Worm (Caenorhabditis elegans) whole organism, young adult: ENCODE measurements around the gene myo-3.

Experiments used
- B0035.1 ChIP-seq: sonication (generic microtip); optimal IDR thresholded peaks from 2 replicates; lab custom pipeline; 2016; ENCODE audit warnings: missing genetic modification characterization, mild to moderate bottlenecking, missing compliant biosample characterization, missing genotype, missing genetic modification reagents
- F10E7.11 ChIP-seq: sonication (generic microtip); optimal IDR thresholded peaks from 2 replicates; lab custom pipeline; 2017; ENCODE audit warnings: mild to moderate bottlenecking, missing genetic modification characterization, moderate library complexity, missing compliant biosample characterization
- F49E8.2 ChIP-seq: sonication (generic microtip); optimal IDR thresholded peaks from 3 replicates; lab custom pipeline; 2017; ENCODE audit warnings: missing genetic modification characterization, mild to moderate bottlenecking, missing compliant biosample characterization, antibody characterized with exemption, moderate library complexity; ENCODE audit not compliant: insufficient read depth
- F57C9.4 ChIP-seq: sonication (generic microtip); optimal IDR thresholded peaks from 2 replicates; lab custom pipeline; 2017; ENCODE audit warnings: mild to moderate bottlenecking, missing genetic modification characterization, missing compliant biosample characterization
- K11D2.4 ChIP-seq: fragments of 200-800 bp; sonication (Bioruptor generic); IDR thresholded peaks from 2 replicates; pipeline ENCODE4 v1.3.6; 2022; ENCODE audit warnings: missing genetic modification reagents, missing genetic modification characterization, missing compliant biosample characterization
- K12H6.12 ChIP-seq: fragments of 200-800 bp; sonication (Bioruptor generic); optimal IDR thresholded peaks from 2 replicates; lab custom pipeline; 2018; ENCODE audit warnings: mild to moderate bottlenecking, missing genetic modification characterization, missing compliant biosample characterization
- T07F8.4 ChIP-seq: sonication (generic microtip); optimal IDR thresholded peaks from 2 replicates; lab custom pipeline; 2016; ENCODE audit warnings: mild to moderate bottlenecking, missing genetic modification characterization, moderate library complexity, missing compliant biosample characterization
- ZK185.1 ChIP-seq: sonication (generic microtip); optimal IDR thresholded peaks from 2 replicates; lab custom pipeline; 2016; ENCODE audit warnings: mild to moderate bottlenecking, missing genetic modification characterization, missing compliant biosample characterization; ENCODE audit not compliant: poor library complexity, severe bottlenecking
- aptf-2 ChIP-seq: fragments of 200-800 bp; sonication (Bioruptor generic); conservative IDR thresholded peaks from 2 replicates; pipeline ENCODE4 v1.3.6; 2022; ENCODE audit warnings: missing genetic modification reagents, missing genetic modification characterization, missing compliant biosample characterization
- bed-1 ChIP-seq: fragments of 200-800 bp; sonication (Bioruptor generic); IDR thresholded peaks from 2 replicates; pipeline ENCODE4 v1.3.6; 2022; ENCODE audit warnings: missing genetic modification reagents, missing genetic modification characterization, missing compliant biosample characterization
- ccch-3 ChIP-seq: fragments of 200-800 bp; sonication (Bioruptor generic); optimal IDR thresholded peaks from 2 replicates; lab custom pipeline; 2018; ENCODE audit warnings: mild to moderate bottlenecking, missing genetic modification characterization, missing compliant biosample characterization
- die-1 ChIP-seq: sonication (generic microtip); optimal IDR thresholded peaks from 2 replicates; lab custom pipeline; 2016; ENCODE audit warnings: missing genotype, mild to moderate bottlenecking, missing genetic modification characterization, missing compliant biosample characterization
- dpl-1 ChIP-seq: fragments of 150-350 bp; optimal IDR thresholded peaks from 2 replicates; lab custom pipeline; 2014; ENCODE audit warnings: missing biosample characterization, missing genetic modification reagents, missing genetic modification characterization
- efl-1 ChIP-seq: fragments of 150-350 bp; optimal IDR thresholded peaks from 2 replicates; lab custom pipeline; 2014; ENCODE audit warnings: missing biosample characterization, missing genetic modification reagents, missing genetic modification characterization
- egrh-3 ChIP-seq: fragments of 200-800 bp; sonication (Bioruptor generic); IDR thresholded peaks from 2 replicates; pipeline ENCODE4 v1.3.6; 2022; ENCODE audit warnings: missing genetic modification reagents, missing genetic modification characterization, missing compliant biosample characterization
- ekl-4 ChIP-seq: fragments of 200-800 bp; sonication (Bioruptor generic); IDR thresholded peaks from 2 replicates; pipeline ENCODE4 v1.3.6; 2022; ENCODE audit warnings: missing genetic modification reagents, missing genetic modification characterization, missing compliant biosample characterization
- ets-4 ChIP-seq: fragments of 200-800 bp; sonication (Bioruptor generic); optimal IDR thresholded peaks from 2 replicates; lab custom pipeline; 2018; ENCODE audit warnings: mild to moderate bottlenecking, missing genetic modification characterization, missing compliant biosample characterization
- fkh-3 ChIP-seq: sonication (generic microtip); optimal IDR thresholded peaks from 2 replicates; lab custom pipeline; 2016; ENCODE audit warnings: mild to moderate bottlenecking, missing genetic modification characterization, missing compliant biosample characterization
- let-607 ChIP-seq, 2 experiments: fragments of 200-800 bp in 1 of 2; sonication (Bioruptor generic) in 1 of 2; sonication (generic microtip) in 1 of 2; optimal IDR thresholded peaks; 2 replicates each; lab custom pipeline; 2016 to 2018; ENCODE audit warnings: mild to moderate bottlenecking in 2 of 2, missing compliant biosample characterization in 2 of 2, missing genetic modification characterization in 2 of 2, moderate library complexity in 2 of 2, missing genotype in 1 of 2
- lir-1 ChIP-seq: fragments of 200-800 bp; sonication (Bioruptor generic); conservative IDR thresholded peaks from 2 replicates; pipeline ENCODE4 v1.3.6; 2022; ENCODE audit warnings: missing genetic modification reagents, missing genetic modification characterization, missing compliant biosample characterization
- madf-3 ChIP-seq: fragments of 200-800 bp; sonication (Bioruptor generic); IDR thresholded peaks from 2 replicates; pipeline ENCODE4 v1.3.6; 2022; ENCODE audit warnings: missing genetic modification reagents, missing genetic modification characterization, missing compliant biosample characterization
- madf-6 ChIP-seq: fragments of 200-800 bp; sonication (Bioruptor generic); IDR thresholded peaks from 2 replicates; pipeline ENCODE4 v1.3.6; 2022; ENCODE audit warnings: missing genetic modification reagents, missing genetic modification characterization, missing compliant biosample characterization
- nhr-120 ChIP-seq: fragments of 200-800 bp; sonication (Bioruptor generic); IDR thresholded peaks from 2 replicates; pipeline ENCODE4 v1.3.6; 2022; ENCODE audit warnings: missing genetic modification characterization, missing compliant biosample characterization
- nhr-80 ChIP-seq: sonication (generic microtip); optimal IDR thresholded peaks from 2 replicates; lab custom pipeline; 2016; ENCODE audit warnings: missing genetic modification characterization, missing compliant biosample characterization
- pha-4 ChIP-seq: fragments of 150-350 bp; sonication (generic microtip); optimal IDR thresholded peaks from 2 replicates; lab custom pipeline; 2014; ENCODE audit warnings: missing biosample characterization, missing genetic modification reagents, missing genetic modification characterization
- rec-8 ChIP-seq, 2 experiments: sonication (generic microtip); optimal IDR thresholded peaks; 2 replicates each; lab custom pipeline; 2016; ENCODE audit warnings: mild to moderate bottlenecking in 2 of 2, missing genetic modification characterization in 2 of 2, missing genetic modification reagents in 2 of 2, missing genotype in 2 of 2, missing biosample characterization in 1 of 2, missing compliant biosample characterization in 1 of 2, moderate library complexity in 1 of 2
- rpc-1 ChIP-seq, 2 experiments: fragments of 150-350 bp in 1 of 2; sonication (generic microtip) in 1 of 2; optimal IDR thresholded peaks; 2 replicates each; lab custom pipeline; 2014 to 2018; ENCODE audit warnings: missing biosample characterization in 1 of 2, missing genetic modification characterization in 1 of 2, missing genetic modification reagents in 1 of 2, missing genotype in 1 of 2
- snpc-3.4 ChIP-seq: sonication (generic microtip); optimal IDR thresholded peaks from 2 replicates; lab custom pipeline; 2017; ENCODE audit warnings: missing genetic modification characterization, mild to moderate bottlenecking, missing compliant biosample characterization, antibody characterized with exemption, moderate library complexity, missing genotype, missing genetic modification reagents
- somi-1 ChIP-seq: fragments of 200-800 bp; sonication (Bioruptor generic); optimal IDR thresholded peaks from 2 replicates; lab custom pipeline; 2018; ENCODE audit warnings: mild to moderate bottlenecking, missing genetic modification characterization, missing compliant biosample characterization
- tbp1 ChIP-seq: fragments of 200-800 bp; sonication (Bioruptor generic); optimal IDR thresholded peaks from 2 replicates; lab custom pipeline; 2018; ENCODE audit warnings: mild to moderate bottlenecking, missing genetic modification characterization, missing compliant biosample characterization
- zfh-2 ChIP-seq: fragments of 200-800 bp; sonication (Bioruptor generic); conservative IDR thresholded peaks from 2 replicates; pipeline ENCODE4 v1.3.6; 2022; ENCODE audit warnings: missing genetic modification reagents, missing genetic modification characterization, missing compliant biosample characterization
- zim-3 ChIP-seq: sonication (generic microtip); optimal IDR thresholded peaks from 2 replicates; lab custom pipeline; 2017; ENCODE audit warnings: mild to moderate bottlenecking, missing genetic modification characterization, moderate library complexity, missing compliant biosample characterization
- ztf-22 ChIP-seq: fragments of 200-800 bp; sonication (Bioruptor generic); optimal IDR thresholded peaks from 2 replicates; lab custom pipeline; 2018; ENCODE audit warnings: mild to moderate bottlenecking, missing genetic modification characterization, moderate library complexity, missing compliant biosample characterization
- ztf-25 ChIP-seq: fragments of 200-800 bp; sonication (Bioruptor generic); IDR thresholded peaks from 2 replicates; pipeline ENCODE4 v1.3.6; 2022; ENCODE audit warnings: missing genetic modification reagents, missing genetic modification characterization, missing compliant biosample characterization
- ztf-26 ChIP-seq: sonication (generic microtip); optimal IDR thresholded peaks from 2 replicates; lab custom pipeline; 2017; ENCODE audit warnings: missing genetic modification characterization, missing compliant biosample characterization
- ztf-3 ChIP-seq: fragments of 200-800 bp; sonication (Bioruptor generic); optimal IDR thresholded peaks from 2 replicates; lab custom pipeline; 2018; ENCODE audit warnings: mild to moderate bottlenecking, missing genetic modification characterization, missing compliant biosample characterization

Gene myo-3

ce11 chrV:12208678-12209077 lies 25.5 kb downstream of the myo-3 start:
- TF ChIP-seq nhr-80 (peak; percentile 70), rec-8 (tag; optimal IDR thresholded peaks at IDR 0.05; lab: Kevin White, UChicago) (no peak), aptf-2 (GFP tag; lab: Robert Waterston, UW) (no peak), rpc-1 (optimal IDR thresholded peaks at IDR 0.05; lab: Kevin White, UChicago) (no peak), rpc-1 (tag; optimal IDR thresholded peaks at IDR 0.05; lab: Kevin White, UChicago) (no peak), F57C9.4 (tag; lab: Kevin White, UChicago) (no peak), let-607 (tag; optimal IDR thresholded peaks at IDR 0.05; lab: Kevin White, UChicago) (peak; percentile 96), lir-1 (no peak), nhr-120 (GFP tag; lab: Robert Waterston, UW) (no peak), ztf-25 (GFP tag; lab: Robert Waterston, UW) (no peak), madf-6 (GFP tag; lab: Robert Waterston, UW) (no peak)

DNA sequence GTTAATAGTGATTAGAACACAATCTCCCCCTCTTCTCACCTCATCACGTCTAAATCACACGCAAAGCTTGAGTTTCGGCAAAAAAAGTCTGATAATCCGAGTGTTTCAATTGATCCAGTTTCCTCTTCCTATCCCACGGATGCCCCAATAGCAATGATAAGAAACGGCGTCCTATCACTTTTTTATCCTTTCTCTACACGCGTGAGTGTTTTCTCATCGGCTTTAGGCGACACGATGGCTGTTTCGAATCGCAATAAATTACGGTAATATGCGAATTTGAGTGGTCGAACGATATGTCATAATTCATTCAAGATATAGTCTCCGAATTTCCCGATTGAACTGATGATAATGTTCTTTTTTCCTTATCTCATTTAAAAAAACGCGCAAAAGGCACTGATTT lies 34.7 kb downstream of the myo-3 start:
- TF ChIP-seq die-1 (tag; lab: Kevin White, UChicago) (no peak), ztf-3 (GFP tag; lab: Kevin White, UChicago) (no peak), snpc-3.4 (tag; lab: Kevin White, UChicago) (no peak), efl-1 (GFP tag; lab: Kevin White, UChicago) (no peak), B0035.1 (tag; lab: Kevin White, UChicago) (no peak), ekl-4 (GFP tag; lab: Robert Waterston, UW) (no peak), somi-1 (GFP tag; lab: Kevin White, UChicago) (no peak), ccch-3 (GFP tag; lab: Kevin White, UChicago) (no peak), F10E7.11 (tag; lab: Kevin White, UChicago) (no peak), F49E8.2 (tag; lab: Kevin White, UChicago) (no peak), ZK185.1 (no peak), dpl-1 (GFP tag; lab: Kevin White, UChicago) (no peak), T07F8.4 (tag; lab: Kevin White, UChicago) (no peak), lir-1 (no peak), ztf-22 (GFP tag; lab: Kevin White, UChicago) (no peak)

ce11 chrV:12198545-12198944 lies 35.6 kb downstream of the myo-3 start, which contains the start of gene lon-3:
lon-3 (minus strand) TSS chrV:12198645.
- TF ChIP-seq zim-3 (tag; lab: Kevin White, UChicago) (no peak), K11D2.4 (no peak), aptf-2 (GFP tag; lab: Robert Waterston, UW) (no peak), ets-4 (GFP tag; lab: Kevin White, UChicago) (no peak), K12H6.12 (tag; lab: Kevin White, UChicago) (no peak), B0035.1 (tag; lab: Kevin White, UChicago) (no peak), madf-3 (GFP tag; lab: Robert Waterston, UW) (no peak), tbp1 (GFP tag; lab: Kevin White, UChicago) (no peak), bed-1 (GFP tag; lab: Robert Waterston, UW) (no peak), pha-4 (no peak), ztf-26 (tag; lab: Kevin White, UChicago) (no peak)
- TF ChIP-seq, all 124 proteins: peak for 0

DNA sequence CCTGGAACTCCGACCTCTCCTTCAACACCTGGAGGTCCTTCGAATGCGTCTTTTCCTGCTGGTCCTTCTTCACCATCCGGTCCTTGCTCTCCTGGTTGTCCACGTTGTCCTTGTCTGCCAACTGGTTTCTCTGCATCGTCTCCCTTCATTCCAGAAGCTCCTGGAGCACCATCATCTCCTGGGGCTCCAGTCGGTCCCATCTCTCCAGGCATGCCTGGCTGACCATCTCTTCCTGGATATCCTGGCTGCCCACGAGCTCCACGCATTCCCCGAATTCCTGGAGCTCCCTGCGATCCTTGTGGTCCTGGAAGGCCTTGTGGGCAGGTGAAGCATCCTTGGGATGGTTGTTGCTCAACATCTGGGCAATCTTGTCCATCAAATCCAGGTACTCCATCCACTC lies 36.4 kb downstream of the myo-3 start:
- TF ChIP-seq fkh-3 (tag; lab: Kevin White, UChicago) (no peak), zfh-2 (peak; percentile 79), egrh-3 (GFP tag; lab: Robert Waterston, UW) (peak; percentile 70; the same call in 1 of the 2 replicates)
